Worm (Caenorhabditis elegans): ENCODE measurements around the gene F23H11.4.
"Not testable (repeated sequence)": the region's sequence is repeated elsewhere in the genome, so short reads cannot be mapped to it uniquely, and the experiment has no call there.

Gene F23H11.4

ce11 chrIII:931405-931804, 24.1 kb upstream of the F23H11.4 start:
- TF ChIP-seq sma-9 (GFP tag; optimal IDR thresholded peaks at IDR 0.05) = peak; percentile 18
- TF ChIP-seq sma-9 (tag; optimal IDR thresholded peaks at IDR 0.05) = not testable (repeated sequence)

DNA sequence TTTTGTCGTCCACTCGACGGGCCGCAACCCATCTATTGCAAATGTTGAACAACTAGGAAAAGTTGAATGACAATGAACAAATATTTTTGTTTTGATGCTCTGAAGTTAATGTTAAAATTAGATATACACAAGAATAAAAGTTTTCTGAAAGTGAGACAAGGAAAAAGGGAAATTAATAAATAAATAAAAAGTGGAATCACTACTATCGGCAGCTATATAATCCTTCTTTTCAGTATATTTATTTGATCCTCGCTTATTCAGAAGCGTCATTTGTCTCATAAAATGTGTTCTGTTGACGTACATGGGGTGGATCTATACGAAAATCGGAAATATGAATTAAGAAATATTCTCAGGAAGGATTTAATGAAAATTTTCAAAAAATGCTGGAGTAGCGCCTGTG, 18.9 kb upstream of the F23H11.4 start, which contains the start of gene pef-1:
Gene pef-1 (minus strand): TSS at position 101 of the 400 bp plus-strand sequence.
- TF ChIP-seq unc-55 (GFP tag; optimal IDR thresholded peaks at IDR 0.05) (no peak), dmd-4 (tag; optimal IDR thresholded peaks at IDR 0.05) (no peak), nhr-77 (tag; optimal IDR thresholded peaks at IDR 0.05) (no peak), lin-39 (tag; optimal IDR thresholded peaks at IDR 0.05) (no peak), fos-1 (tag; optimal IDR thresholded peaks at IDR 0.05) (no peak), nhr-237 (tag; optimal IDR thresholded peaks at IDR 0.05) (no peak), Y55F3AM.14 (GFP tag; optimal IDR thresholded peaks at IDR 0.05) (no peak), nhr-6 (tag; optimal IDR thresholded peaks at IDR 0.05) (no peak), egl-27 (tag; optimal IDR thresholded peaks at IDR 0.05) (no peak), lsy-2 (tag; optimal IDR thresholded peaks at IDR 0.05) (no peak), peb-1 (tag; optimal IDR thresholded peaks at IDR 0.05) (no peak), sem-4 (tag; optimal IDR thresholded peaks at IDR 0.05) (no peak), unc-39 (tag; optimal IDR thresholded peaks at IDR 0.05) (no peak), sma-9 (GFP tag; optimal IDR thresholded peaks at IDR 0.05) (no peak), sma-9 (tag; optimal IDR thresholded peaks at IDR 0.05) (no peak), ztf-4 (tag; optimal IDR thresholded peaks at IDR 0.05) (no peak), ceh-16 (tag; optimal IDR thresholded peaks at IDR 0.05) (no peak), nhr-129 (tag; optimal IDR thresholded peaks at IDR 0.05) (no peak), ama-1 (optimal IDR thresholded peaks at IDR 0.05) (no peak)

ce11 chrIII:919322-919721, 12.0 kb upstream of the F23H11.4 start, which contains the start of gene F23H11.7:
Gene F23H11.7 (minus strand): TSS chrIII:919422.
- TF ChIP-seq unc-55 (GFP tag; optimal IDR thresholded peaks at IDR 0.05) (no peak), lin-13 (GFP tag; optimal IDR thresholded peaks at IDR 0.05) (no peak), lin-11 (tag; optimal IDR thresholded peaks at IDR 0.05) (no peak), snpc-4 (tag; optimal IDR thresholded peaks at IDR 0.05) (no peak), ztf-1 (GFP tag; conservative IDR thresholded peaks at IDR 0.05) (no peak), ceh-82 (tag; optimal IDR thresholded peaks at IDR 0.05) (no peak), C34F6.9 (tag; optimal IDR thresholded peaks at IDR 0.05) (no peak), crh-2 (tag; optimal IDR thresholded peaks at IDR 0.05) (no peak), sem-4 (tag; optimal IDR thresholded peaks at IDR 0.05) (no peak), nhr-12 (tag; optimal IDR thresholded peaks at IDR 0.05) (no peak), ztf-4 (tag; optimal IDR thresholded peaks at IDR 0.05) (no peak), zag-1 (tag; optimal IDR thresholded peaks at IDR 0.05) (no peak), nhr-77 (tag; optimal IDR thresholded peaks at IDR 0.05) (no peak), ZK546.5 (tag; optimal IDR thresholded peaks at IDR 0.05) (no peak), nhr-21 (tag; optimal IDR thresholded peaks at IDR 0.05) (no peak)

DNA sequence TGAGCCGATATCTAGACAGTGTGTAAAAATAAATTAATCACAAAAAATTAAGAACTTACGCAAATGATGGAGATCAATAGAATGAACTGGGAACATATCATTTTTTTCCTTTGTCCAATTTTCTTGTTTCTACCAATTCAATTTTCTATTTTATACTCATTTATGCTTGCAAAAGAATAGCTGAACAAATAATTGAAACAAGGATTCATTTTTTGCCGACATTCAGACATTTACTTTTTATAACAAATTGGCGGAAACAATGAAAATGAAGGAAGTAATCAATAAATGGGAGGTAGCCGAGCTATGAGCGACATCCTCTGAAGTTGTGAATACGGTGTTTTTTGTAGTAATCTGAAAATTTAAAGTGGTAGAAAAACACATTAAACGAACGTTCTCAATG, 9.6 kb upstream of the F23H11.4 start, which contains the start of gene idpp-13:
Gene idpp-13 (minus strand): TSS at position 101 of the 400 bp plus-strand sequence.
- TF ChIP-seq mdl-1 (tag; optimal IDR thresholded peaks at IDR 0.05) = no peak
- TF ChIP-seq nhr-12 (tag; optimal IDR thresholded peaks at IDR 0.05) = no peak
- no peak for TF ChIP-seq blmp-1 (tag; optimal IDR thresholded peaks at IDR 0.05; ENCODE audit: insufficient read depth)
- no peak for TF ChIP-seq snpc-4 (tag; optimal IDR thresholded peaks at IDR 0.05)
- TF ChIP-seq egl-27 (tag; optimal IDR thresholded peaks at IDR 0.05) = no peak
- no peak for TF ChIP-seq mbf-1 (tag; optimal IDR thresholded peaks at IDR 0.05)
- no peak for TF ChIP-seq nhr-11 (tag; optimal IDR thresholded peaks at IDR 0.05)
- no peak for TF ChIP-seq lin-11 (tag; optimal IDR thresholded peaks at IDR 0.05)

DNA sequence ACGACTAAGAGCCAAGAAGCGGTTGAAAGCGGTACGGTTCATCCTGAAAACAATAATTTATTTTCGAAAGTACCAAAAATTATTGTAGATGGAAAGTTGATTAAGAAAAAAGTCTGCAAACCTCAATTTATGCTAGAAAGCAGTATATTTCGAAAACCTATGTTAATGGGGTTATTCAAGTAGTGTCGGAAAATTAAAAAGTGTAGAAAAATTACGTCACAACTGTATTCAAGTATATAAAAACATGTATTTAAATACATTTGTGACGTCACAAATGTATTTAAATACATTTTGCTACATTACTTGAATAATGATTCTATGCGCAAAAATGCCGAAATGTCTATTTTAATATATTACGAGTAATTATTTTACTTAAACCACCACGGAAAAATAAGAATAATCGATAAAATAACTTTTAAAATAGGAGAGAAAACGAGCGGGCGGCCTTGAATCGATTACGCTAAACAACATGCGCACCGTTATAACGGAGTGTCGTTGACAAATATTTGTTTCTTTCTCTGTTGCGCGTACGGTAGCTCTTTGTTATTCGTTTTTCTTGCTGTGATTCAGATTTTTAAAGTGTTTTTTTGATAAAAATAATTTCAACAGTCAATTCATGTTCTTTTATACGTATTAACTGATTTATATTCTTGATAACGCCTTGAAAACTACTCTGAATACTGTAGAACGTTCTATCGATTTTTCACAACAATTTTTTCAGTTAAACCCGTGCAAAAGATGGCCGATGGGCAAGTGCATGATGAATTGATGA, 3.4 kb upstream of the F23H11.4 start, which contains the start of the genes F23H11.5 and bra-2:
Gene F23H11.5 (minus strand): TSS at position 51 of the 772 bp plus-strand sequence.
Gene bra-2 (plus strand): TSS at position 722 of the 772 bp plus-strand sequence.
- TF ChIP-seq C34F6.9 (tag; optimal IDR thresholded peaks at IDR 0.05) = peak; percentile 63
- TF ChIP-seq lsy-2 (tag; optimal IDR thresholded peaks at IDR 0.05) = peak in 1 of 2 experiments; percentile 70
- TF ChIP-seq nhr-129 (tag; optimal IDR thresholded peaks at IDR 0.05) = peak; percentile 4
- peak; percentile 23 for TF ChIP-seq crh-2 (tag; optimal IDR thresholded peaks at IDR 0.05)
- TF ChIP-seq unc-55 (GFP tag; optimal IDR thresholded peaks at IDR 0.05) = peak; percentile 69
- TF ChIP-seq aly-2 (tag; optimal IDR thresholded peaks at IDR 0.05) = no peak
- no peak for TF ChIP-seq nhr-12 (tag; optimal IDR thresholded peaks at IDR 0.05)

Measured in whole organism, L2 larva.